Worm (Caenorhabditis elegans) whole organism, late embryonic: ENCODE data around the gene B0361.4.

Source experiments
- pqm-1 ChIP-seq: sonication (generic microtip); optimal IDR thresholded peaks from 2 replicates; lab custom pipeline; 2016; ENCODE audit warnings: missing genetic modification characterization, missing compliant biosample characterization
- sox-4 ChIP-seq: sonication (generic microtip); optimal IDR thresholded peaks from 2 replicates; lab custom pipeline; 2017; ENCODE audit warnings: mild to moderate bottlenecking, missing genetic modification characterization, inconsistent platforms, missing compliant biosample characterization

DNA sequence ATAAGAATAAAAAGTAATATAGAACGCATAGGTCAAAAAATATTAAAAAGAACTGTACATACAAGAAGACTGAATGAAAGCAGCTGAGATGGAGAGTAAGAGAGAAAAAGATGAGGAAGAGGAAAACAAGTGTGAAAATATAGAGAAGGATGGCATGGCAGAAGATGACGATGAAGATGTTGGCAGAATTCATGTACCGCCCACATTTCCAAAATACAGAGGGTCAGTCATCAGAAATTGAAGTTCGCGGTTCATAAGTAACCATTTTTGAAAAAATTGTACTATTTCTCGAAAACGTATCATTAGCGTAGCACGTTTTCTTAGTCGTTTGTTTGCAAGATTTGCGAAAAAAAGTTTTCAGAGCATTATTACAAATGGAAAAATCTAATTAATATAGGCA is 11.1 kb upstream of the B0361.4 start, which contains the start of gene zmp-6:
- TF ChIP-seq pqm-1 (tag; lab: Kevin White, UChicago) (no peak), sox-4 (tag; lab: Kevin White, UChicago) (no peak)
